Fruit fly (Drosophila melanogaster) whole organism, pupa: ENCODE measurements around the gene meso18E.
A peak's percentile ranks its signal among the peaks of the same experiment; 100 is the strongest.

ENCODE experiments used
- CG12605 ChIP-seq: fragments of 200-800 bp; sonication (Bioruptor generic); IDR thresholded peaks from 2 replicates; pipeline ENCODE4 v1.3.6; 2022; ENCODE audit warnings: missing biosample characterization, missing genetic modification characterization
- CG13204 ChIP-seq: fragments of 200-800 bp; sonication (Bioruptor generic); optimal IDR thresholded peaks from 2 replicates; lab custom pipeline; 2018; ENCODE audit warnings: missing biosample characterization, mild to moderate bottlenecking, missing genetic modification characterization, moderate library complexity
- CG17806 ChIP-seq: fragments of 200-800 bp; sonication (Bioruptor generic); optimal IDR thresholded peaks from 2 replicates; lab custom pipeline; 2018; ENCODE audit warnings: missing biosample characterization, mild to moderate bottlenecking, missing genetic modification characterization, moderate library complexity
- CG32121 ChIP-seq: fragments of 200-800 bp; sonication (Bioruptor generic); IDR thresholded peaks from 2 replicates; pipeline ENCODE4 v1.3.6; 2022; ENCODE audit warnings: missing biosample characterization, missing genetic modification characterization
- CG8159 ChIP-seq: fragments of 200-800 bp; sonication (Bioruptor generic); optimal IDR thresholded peaks from 3 replicates; lab custom pipeline; 2018; ENCODE audit warnings: missing biosample characterization, mild to moderate bottlenecking, missing genetic modification characterization, moderate library complexity
- CG9948 ChIP-seq: fragments of 200-800 bp; sonication (Bioruptor generic); optimal IDR thresholded peaks from 2 replicates; lab custom pipeline; 2018; ENCODE audit warnings: missing biosample characterization, mild to moderate bottlenecking, missing genetic modification characterization, moderate library complexity
- D1 ChIP-seq: fragments of 200-800 bp; sonication (Bioruptor generic); optimal IDR thresholded peaks from 2 replicates; lab custom pipeline; 2018; ENCODE audit warnings: missing biosample characterization, mild to moderate bottlenecking, missing genetic modification characterization, moderate library complexity
- EcR ChIP-seq: fragments of 200-800 bp; sonication (Bioruptor generic); optimal IDR thresholded peaks from 3 replicates; lab custom pipeline; 2019; ENCODE audit warnings: missing biosample characterization, missing genetic modification characterization, mild to moderate bottlenecking, moderate library complexity, missing genetic modification reagents
- Ets98B ChIP-seq: fragments of 200-800 bp; sonication (Bioruptor generic); IDR thresholded peaks from 2 replicates; pipeline ENCODE4 v1.3.6; 2022; ENCODE audit warnings: missing biosample characterization, missing genetic modification characterization
- Pif1A ChIP-seq: fragments of 200-800 bp; sonication (Bioruptor generic); optimal IDR thresholded peaks from 3 replicates; lab custom pipeline; 2016; ENCODE audit warnings: missing biosample characterization, missing genetic modification characterization
- Pif1B ChIP-seq: fragments of 200-800 bp; sonication (Bioruptor generic); optimal IDR thresholded peaks from 3 replicates; lab custom pipeline; 2016; ENCODE audit warnings: missing biosample characterization, missing genetic modification characterization
- Snoo ChIP-seq: fragments of 200-800 bp; sonication (Bioruptor generic); optimal IDR thresholded peaks from 3 replicates; lab custom pipeline; 2017; ENCODE audit warnings: missing biosample characterization, mild to moderate bottlenecking, missing genetic modification characterization, inconsistent platforms
- fd96Ca ChIP-seq: fragments of 200-800 bp; sonication (Bioruptor generic); IDR thresholded peaks from 3 replicates; pipeline ENCODE4 v1.3.6; 2022; ENCODE audit warnings: missing biosample characterization, missing genetic modification characterization

dm6 chrX:19750626-19751149 lies 37.8 kb upstream of the meso18E start, which contains the start of gene Abcd3:
- TF ChIP-seq CG8159 (peak; percentile 46), CG12605 (no peak), CG13204 (GFP tag; lab: Kevin White, UChicago) (peak; percentile 13), EcR (GFP tag; lab: Kevin White, UChicago) (peak; percentile 72), Pif1B (GFP tag; lab: Kevin White, UChicago) (no peak), Pif1A (GFP tag; lab: Kevin White, UChicago) (no peak), fd96Ca (no peak; the same call in 2 of the 3 replicates), CG17806 (tag; lab: Kevin White, UChicago) (no peak), CG32121 (no peak; the same call in 1 of the 2 replicates), Snoo (tag; lab: Kevin White, UChicago) (peak; percentile 7), D1 (no peak), CG9948 (tag; lab: Kevin White, UChicago) (no peak), Ets98B (GFP tag; lab: Robert Waterston, UW) (peak; percentile 8; the same call in 1 of the 2 replicates)
